Fruit fly (Drosophila melanogaster): ENCODE results near the gene CG9915.

- TF ChIP-seq CG4820 (GFP tag; optimal IDR thresholded peaks at IDR 0.05) (no peak), CG13894 (tag; optimal IDR thresholded peaks at IDR 0.05) (no peak), tgo (GFP tag; IDR thresholded peaks at IDR 0.05) (no peak), CG14050 (GFP tag; IDR thresholded peaks at IDR 0.05) (no peak)
Measured at dm6 chrX:16323536-16323935, 10.6 kb upstream of the CG9915 start.

All from whole organism, embryonic.